Worm (Caenorhabditis elegans) whole organism, mixed stage, embryonic: Measurements from ENCODE around the gene M142.5.

Source experiments
- M03D4.4 ChIP-seq: sonication (generic microtip); optimal IDR thresholded peaks from 2 replicates; lab custom pipeline; 2017; ENCODE audit warnings: mild to moderate bottlenecking, missing genetic modification characterization, missing compliant biosample characterization
- bed-3 ChIP-seq: fragments of 200-800 bp; sonication (Bioruptor generic); optimal IDR thresholded peaks from 3 replicates; lab custom pipeline; 2018; ENCODE audit warnings: mild to moderate bottlenecking, missing genetic modification characterization, moderate library complexity, missing compliant biosample characterization
- blmp-1 ChIP-seq: fragments of 150-350 bp; optimal IDR thresholded peaks from 2 replicates; lab custom pipeline; 2014; ENCODE audit warnings: missing biosample characterization, missing genetic modification characterization
- ceh-39 ChIP-seq: fragments of 150-350 bp; optimal IDR thresholded peaks from 2 replicates; lab custom pipeline; 2014; ENCODE audit warnings: missing biosample characterization, missing genetic modification characterization
- ceh-43 ChIP-seq: fragments of 200-800 bp; sonication (Bioruptor generic); optimal IDR thresholded peaks from 2 replicates; lab custom pipeline; 2018; ENCODE audit warnings: mild to moderate bottlenecking, missing genetic modification characterization, moderate library complexity, missing compliant biosample characterization
- ceh-83 ChIP-seq: fragments of 200-800 bp; sonication (Bioruptor generic); optimal IDR thresholded peaks from 2 replicates; lab custom pipeline; 2018; ENCODE audit warnings: mild to moderate bottlenecking, missing genetic modification characterization, missing compliant biosample characterization
- ces-1 ChIP-seq: fragments of 150-350 bp; optimal IDR thresholded peaks from 2 replicates; lab custom pipeline; 2014; ENCODE audit warnings: missing biosample characterization, missing genetic modification reagents, missing genetic modification characterization
- cnd-1 ChIP-seq: fragments of 200-800 bp; sonication (Bioruptor generic); optimal IDR thresholded peaks from 2 replicates; lab custom pipeline; 2018; ENCODE audit warnings: mild to moderate bottlenecking, missing genetic modification characterization, missing compliant biosample characterization
- drap-1 ChIP-seq: fragments of 200-800 bp; sonication (Bioruptor generic); optimal IDR thresholded peaks from 3 replicates; lab custom pipeline; 2018; ENCODE audit warnings: mild to moderate bottlenecking, missing genetic modification characterization, missing compliant biosample characterization
- elt-1 ChIP-seq: sonication (generic microtip); optimal IDR thresholded peaks from 2 replicates; lab custom pipeline; 2017; ENCODE audit warnings: missing genetic modification characterization, mild to moderate bottlenecking, missing compliant biosample characterization, antibody characterized with exemption, moderate library complexity, borderline replicate concordance; ENCODE audit not compliant: insufficient read depth
- elt-3 ChIP-seq: fragments of 150-350 bp; optimal IDR thresholded peaks from 2 replicates; lab custom pipeline; 2014; ENCODE audit warnings: missing biosample characterization, missing genetic modification characterization
- flh-1 ChIP-seq: fragments of 200-800 bp; sonication (Bioruptor generic); optimal IDR thresholded peaks from 2 replicates; lab custom pipeline; 2018; ENCODE audit warnings: mild to moderate bottlenecking, missing genetic modification characterization, moderate library complexity, missing compliant biosample characterization
- ham-2 ChIP-seq: fragments of 200-800 bp; sonication (Bioruptor generic); optimal IDR thresholded peaks from 2 replicates; lab custom pipeline; 2018; ENCODE audit warnings: mild to moderate bottlenecking, missing genetic modification characterization, missing compliant biosample characterization
- hlh-1 ChIP-seq: fragments of 150-350 bp; optimal IDR thresholded peaks from 2 replicates; lab custom pipeline; 2014; ENCODE audit warnings: missing biosample characterization, missing genetic modification reagents, missing genetic modification characterization
- lin-13 ChIP-seq: fragments of 150-350 bp; optimal IDR thresholded peaks from 2 replicates; lab custom pipeline; 2014; ENCODE audit warnings: missing biosample characterization, missing genetic modification characterization
- lin-32 ChIP-seq: fragments of 200-800 bp; sonication (Bioruptor generic); optimal IDR thresholded peaks from 2 replicates; lab custom pipeline; 2018; ENCODE audit warnings: mild to moderate bottlenecking, missing genetic modification characterization, missing compliant biosample characterization
- lsy-2 ChIP-seq: fragments of 150-350 bp; optimal IDR thresholded peaks from 2 replicates; lab custom pipeline; 2014; ENCODE audit warnings: missing biosample characterization, missing genetic modification characterization
- mab-5 ChIP-seq: fragments of 150-350 bp; optimal IDR thresholded peaks from 2 replicates; lab custom pipeline; 2014; ENCODE audit warnings: missing biosample characterization, missing genetic modification characterization
- nhr-12 ChIP-seq: fragments of 150-350 bp; optimal IDR thresholded peaks from 2 replicates; lab custom pipeline; 2014; ENCODE audit warnings: missing biosample characterization, missing genetic modification characterization
- nhr-2 ChIP-seq: fragments of 150-350 bp; optimal IDR thresholded peaks from 2 replicates; lab custom pipeline; 2014; ENCODE audit warnings: missing biosample characterization, missing genetic modification characterization
- nhr-28 ChIP-seq: fragments of 150-350 bp; optimal IDR thresholded peaks from 2 replicates; lab custom pipeline; 2014; ENCODE audit warnings: missing biosample characterization, missing genetic modification characterization
- nhr-76 ChIP-seq: sonication (generic microtip); optimal IDR thresholded peaks from 2 replicates; lab custom pipeline; 2017; ENCODE audit warnings: missing biosample characterization, missing genetic modification characterization
- pha-4 ChIP-seq: fragments of 150-350 bp; optimal IDR thresholded peaks from 2 replicates; lab custom pipeline; 2018; ENCODE audit warnings: missing biosample characterization, missing genetic modification reagents, missing genetic modification characterization
- sem-2 ChIP-seq: fragments of 200-800 bp; sonication (Bioruptor generic); optimal IDR thresholded peaks from 2 replicates; lab custom pipeline; 2018; ENCODE audit warnings: mild to moderate bottlenecking, missing genetic modification characterization, missing compliant biosample characterization
- snpc-4 ChIP-seq: fragments of 150-350 bp; optimal IDR thresholded peaks from 2 replicates; lab custom pipeline; 2014; ENCODE audit warnings: missing biosample characterization, missing genetic modification characterization
- sptf-1 ChIP-seq: sonication (generic microtip); optimal IDR thresholded peaks from 2 replicates; lab custom pipeline; 2017; ENCODE audit warnings: mild to moderate bottlenecking, missing genetic modification characterization, moderate library complexity, missing compliant biosample characterization
- tbx-8 ChIP-seq: fragments of 200-800 bp; sonication (Bioruptor generic); optimal IDR thresholded peaks from 2 replicates; lab custom pipeline; 2018; ENCODE audit warnings: mild to moderate bottlenecking, missing genetic modification characterization, moderate library complexity, missing compliant biosample characterization
- unc-120 ChIP-seq: sonication (generic microtip); optimal IDR thresholded peaks from 2 replicates; lab custom pipeline; 2017; ENCODE audit warnings: missing genetic modification characterization, missing compliant biosample characterization; ENCODE audit not compliant: poor library complexity, severe bottlenecking
- unc-39 ChIP-seq: fragments of 150-350 bp; optimal IDR thresholded peaks from 2 replicates; lab custom pipeline; 2014; ENCODE audit warnings: missing biosample characterization, missing genetic modification characterization
- unc-62 ChIP-seq: fragments of 150-350 bp; optimal IDR thresholded peaks from 2 replicates; lab custom pipeline; 2014; ENCODE audit warnings: missing biosample characterization, missing genetic modification reagents, missing genetic modification characterization
- zip-8 ChIP-seq: fragments of 150-350 bp; optimal IDR thresholded peaks from 2 replicates; lab custom pipeline; 2014; ENCODE audit warnings: missing biosample characterization, missing genetic modification characterization
- ztf-11 ChIP-seq: fragments of 150-350 bp; optimal IDR thresholded peaks from 2 replicates; lab custom pipeline; 2014; ENCODE audit warnings: missing biosample characterization, missing genetic modification characterization

M142.5 gene

DNA sequence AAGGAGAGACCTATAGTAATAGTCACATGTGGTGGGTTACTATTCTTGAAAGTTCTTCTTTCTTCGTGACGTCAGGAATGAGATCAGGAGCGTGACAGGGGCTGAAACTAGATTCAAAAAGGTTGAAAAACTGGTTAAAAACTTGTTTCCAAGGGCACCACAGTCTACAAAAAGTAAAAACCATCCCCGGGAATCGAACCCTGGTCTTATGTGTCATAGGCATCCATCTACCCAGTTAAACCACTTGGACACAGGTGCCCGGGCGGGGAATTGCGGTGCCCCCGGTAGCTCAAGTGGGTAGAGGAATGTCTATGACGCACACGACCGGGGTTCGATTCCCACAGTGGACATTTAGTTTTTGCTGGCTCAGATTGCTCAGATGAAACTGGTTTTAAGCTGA is 26.2 kb downstream of the M142.5 start:
- TF ChIP-seq lsy-2 (no peak), ceh-83 (GFP tag; lab: Kevin White, UChicago) (no peak), pha-4 (tag; lab: Kevin White, UChicago) (no peak), ztf-11 (tag; lab: Kevin White, UChicago) (no peak), ces-1 (GFP tag; lab: Kevin White, UChicago) (no peak), nhr-12 (tag; lab: Kevin White, UChicago) (no peak), ham-2 (no peak), lin-32 (GFP tag; lab: Kevin White, UChicago) (no peak), nhr-2 (tag; lab: Kevin White, UChicago) (no peak), ceh-43 (GFP tag; lab: Kevin White, UChicago) (no peak), hlh-1 (tag; lab: Kevin White, UChicago) (no peak), flh-1 (GFP tag; lab: Kevin White, UChicago) (no peak), tbx-8 (GFP tag; lab: Kevin White, UChicago) (no peak), sptf-1 (tag; lab: Kevin White, UChicago) (no peak), unc-120 (tag; lab: Kevin White, UChicago) (no peak), drap-1 (GFP tag; lab: Kevin White, UChicago) (no peak), cnd-1 (tag; lab: Kevin White, UChicago) (no peak), nhr-76 (tag; lab: Kevin White, UChicago) (no peak), mab-5 (tag; lab: Kevin White, UChicago) (no peak), elt-3 (no peak)

DNA sequence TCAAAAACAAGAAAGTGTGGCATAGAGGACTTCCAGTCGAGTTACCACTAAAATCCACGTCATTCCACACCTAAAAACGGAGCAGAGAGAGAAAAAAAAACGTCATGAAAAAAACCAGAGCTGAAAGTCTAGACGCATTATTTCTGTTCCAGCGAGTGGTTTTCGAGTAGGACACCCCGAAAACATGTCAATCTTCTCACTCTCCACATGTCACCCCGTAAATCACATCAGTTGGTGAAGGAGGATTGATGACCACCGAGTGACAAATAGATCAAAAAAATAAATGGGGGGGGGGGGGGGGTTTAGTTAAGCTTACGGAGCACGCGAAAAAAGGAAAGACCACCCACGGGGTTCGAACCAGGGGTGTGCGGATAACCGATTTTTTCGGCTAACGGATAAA is 26.7 kb downstream of the M142.5 start:
- TF ChIP-seq cnd-1 (tag; lab: Kevin White, UChicago) (no peak), zip-8 (tag; lab: Kevin White, UChicago) (no peak), unc-120 (tag; lab: Kevin White, UChicago) (no peak), M03D4.4 (tag; lab: Kevin White, UChicago) (no peak), sem-2 (GFP tag; lab: Kevin White, UChicago) (no peak), ces-1 (GFP tag; lab: Kevin White, UChicago) (no peak), unc-62 (GFP tag; lab: Kevin White, UChicago) (peak; percentile 22), hlh-1 (tag; lab: Kevin White, UChicago) (no peak)
- TF ChIP-seq, all 35 proteins: peak for 1

DNA sequence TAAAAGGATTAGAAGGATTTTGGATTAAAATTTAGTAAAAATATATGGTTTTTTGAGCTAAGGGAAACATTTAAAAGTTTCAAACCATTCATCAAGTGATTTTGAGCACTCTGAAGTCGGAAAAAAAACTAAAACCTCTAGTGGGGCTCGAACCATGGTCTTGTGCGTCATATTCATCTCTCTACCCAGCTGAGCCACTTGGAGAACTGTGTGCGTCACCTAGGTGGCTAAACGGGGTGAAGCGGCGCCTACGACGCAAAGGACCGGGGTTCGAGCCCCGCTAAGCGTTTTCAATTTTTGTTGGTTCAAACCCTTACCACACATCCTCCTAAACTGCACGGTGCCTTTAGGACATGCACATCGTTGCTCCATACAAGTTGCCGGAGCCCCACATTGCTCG is 29.4 kb downstream of the M142.5 start:
- TF ChIP-seq M03D4.4 (tag; lab: Kevin White, UChicago) = no peak
- TF ChIP-seq elt-1 (tag; lab: Kevin White, UChicago) = no peak
- TF ChIP-seq nhr-76 (tag; lab: Kevin White, UChicago) = no peak
- no peak for TF ChIP-seq unc-39 (tag; lab: Kevin White, UChicago)
- no peak for TF ChIP-seq blmp-1
- TF ChIP-seq nhr-2 (tag; lab: Kevin White, UChicago) = no peak
- no peak for TF ChIP-seq elt-3
- TF ChIP-seq flh-1 (GFP tag; lab: Kevin White, UChicago) = no peak
- no peak for TF ChIP-seq lsy-2
- TF ChIP-seq sem-2 (GFP tag; lab: Kevin White, UChicago) = no peak
- TF ChIP-seq unc-62 (GFP tag; lab: Kevin White, UChicago) = no peak
- TF ChIP-seq lin-32 (GFP tag; lab: Kevin White, UChicago) = no peak
- TF ChIP-seq tbx-8 (GFP tag; lab: Kevin White, UChicago) = no peak
- TF ChIP-seq hlh-1 (tag; lab: Kevin White, UChicago) = no peak
- no peak for TF ChIP-seq mab-5 (tag; lab: Kevin White, UChicago)
- TF ChIP-seq nhr-12 (tag; lab: Kevin White, UChicago) = no peak
- TF ChIP-seq, all 35 proteins: peak for 0

DNA sequence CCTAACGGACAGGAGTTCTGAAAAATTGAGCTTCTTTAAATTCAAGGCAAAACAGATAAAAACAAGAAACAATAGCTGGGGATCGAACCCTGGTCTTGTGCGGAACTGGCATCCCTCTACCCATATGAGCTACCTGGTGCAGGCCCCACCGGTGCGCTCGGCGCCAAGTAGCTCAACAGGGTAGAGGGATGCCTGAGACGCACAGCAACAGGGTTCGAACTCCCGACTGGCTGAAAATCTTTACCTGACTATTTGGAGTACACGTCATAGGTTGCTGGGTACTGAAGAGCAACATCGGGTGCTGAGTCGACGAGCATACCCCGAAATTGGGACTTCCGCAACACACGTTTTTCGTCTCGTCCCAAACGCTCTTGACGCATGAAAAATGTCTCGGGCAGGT is 31.9 kb downstream of the M142.5 start:
- TF ChIP-seq hlh-1 (tag; lab: Kevin White, UChicago) (no peak), lsy-2 (no peak), lin-32 (GFP tag; lab: Kevin White, UChicago) (no peak), ham-2 (no peak), ceh-43 (GFP tag; lab: Kevin White, UChicago) (no peak), elt-3 (no peak), unc-39 (tag; lab: Kevin White, UChicago) (no peak), ztf-11 (tag; lab: Kevin White, UChicago) (no peak), bed-3 (no peak), cnd-1 (tag; lab: Kevin White, UChicago) (no peak), sptf-1 (tag; lab: Kevin White, UChicago) (no peak), nhr-28 (tag; lab: Kevin White, UChicago) (no peak), nhr-76 (tag; lab: Kevin White, UChicago) (no peak)

DNA sequence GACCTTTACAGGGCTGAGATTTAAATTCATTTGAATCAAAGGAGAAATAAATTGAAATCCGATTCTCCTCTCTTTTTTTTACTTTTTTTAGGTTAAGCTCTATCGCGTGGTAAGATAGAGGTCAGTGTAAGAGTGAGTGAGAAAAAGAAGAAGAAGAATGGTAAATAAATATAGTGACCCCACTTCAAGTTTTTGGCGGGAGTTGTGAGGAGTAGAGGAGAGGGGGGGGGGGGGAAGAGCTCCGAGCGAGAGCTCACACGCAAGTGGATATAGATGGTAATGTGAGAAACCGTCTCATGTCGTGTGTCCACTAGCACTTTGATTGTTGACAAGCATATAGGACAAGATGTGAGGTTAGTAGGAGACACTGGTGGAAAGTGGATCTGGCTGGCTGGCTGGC is 36.0 kb downstream of the M142.5 start, which contains the start of gene W05B2.2:
W05B2.2 (minus strand) TSS at position 101 of the 400 bp plus-strand sequence.
- TF ChIP-seq lin-13 (tag; lab: Kevin White, UChicago) = no peak
- no peak for TF ChIP-seq M03D4.4 (tag; lab: Kevin White, UChicago)
- no peak for TF ChIP-seq ceh-39 (tag; lab: Kevin White, UChicago)
- TF ChIP-seq unc-62 (GFP tag; lab: Kevin White, UChicago) = no peak
- no peak for TF ChIP-seq nhr-2 (tag; lab: Kevin White, UChicago)
- no peak for TF ChIP-seq lsy-2
- TF ChIP-seq sem-2 (GFP tag; lab: Kevin White, UChicago) = no peak
- no peak for TF ChIP-seq nhr-76 (tag; lab: Kevin White, UChicago)
- no peak for TF ChIP-seq ztf-11 (tag; lab: Kevin White, UChicago)
- no peak for TF ChIP-seq snpc-4 (tag; lab: Kevin White, UChicago)
- no peak for TF ChIP-seq ces-1 (GFP tag; lab: Kevin White, UChicago)
- no peak for TF ChIP-seq flh-1 (GFP tag; lab: Kevin White, UChicago)
- TF ChIP-seq tbx-8 (GFP tag; lab: Kevin White, UChicago) = no peak
- TF ChIP-seq, all 35 proteins: peak for 0
